Fruit fly (Drosophila melanogaster): ENCODE results near the gene Arp10.

DNA sequence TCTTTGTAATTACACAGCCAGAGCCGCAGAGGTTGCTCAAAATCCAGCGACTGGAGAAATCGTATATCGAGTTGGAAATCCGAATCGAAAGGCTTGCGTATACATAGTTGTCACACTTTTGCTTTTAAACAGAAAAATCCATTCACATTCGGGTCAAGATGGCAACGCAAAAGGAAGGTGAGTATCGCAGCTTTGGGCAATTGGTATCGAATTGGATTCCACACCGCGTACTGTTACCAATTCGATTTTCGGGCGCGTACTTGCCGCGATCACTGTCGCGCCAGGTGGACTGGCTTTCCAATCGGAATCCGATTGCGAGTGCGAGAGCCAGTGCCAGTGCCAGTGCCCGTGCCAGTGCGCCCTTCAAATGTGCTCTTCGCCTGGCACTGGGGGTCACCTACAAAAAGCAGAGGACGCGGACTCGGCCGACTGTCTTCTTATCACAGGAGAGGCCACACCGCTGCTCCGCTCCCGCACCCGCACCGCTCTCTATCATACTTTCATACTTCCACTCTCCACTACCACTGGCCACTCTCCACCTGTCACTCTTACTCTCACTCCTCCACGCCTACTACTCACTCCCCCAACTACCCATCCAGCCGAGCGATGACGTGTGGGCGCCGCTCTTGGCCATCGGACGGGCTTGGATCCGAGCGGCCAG is 21.6 kb upstream of the Arp10 start:
- TF ChIP-seq CG5204 (GFP tag; optimal IDR thresholded peaks at IDR 0.05) (no peak), ovo (GFP tag; optimal IDR thresholded peaks at IDR 0.05) (no peak), kay (GFP tag; ENCODE audit: borderline replicate concordance) (no peak), CG7045 (GFP tag; optimal IDR thresholded peaks at IDR 0.05) (no peak), CG12768 (GFP tag; optimal IDR thresholded peaks at IDR 0.05) (no peak)

Measured in whole organism, adult.